Worm (Caenorhabditis elegans) whole organism, late embryonic: ENCODE data around the gene K12H4.5.

ENCODE experiments used
- C08G9.2 ChIP-seq: sonication (generic microtip); optimal IDR thresholded peaks from 2 replicates; lab custom pipeline; 2016; ENCODE audit warnings: mild to moderate bottlenecking, missing genetic modification characterization, moderate library complexity, missing compliant biosample characterization
- K02D7.2 ChIP-seq: sonication (generic microtip); optimal IDR thresholded peaks from 2 replicates; lab custom pipeline; 2017; ENCODE audit warnings: mild to moderate bottlenecking, missing genetic modification characterization, missing compliant biosample characterization
- T23F11.4 ChIP-seq: fragments of 200-800 bp; sonication (Bioruptor generic); optimal IDR thresholded peaks from 2 replicates; lab custom pipeline; 2018; ENCODE audit warnings: mild to moderate bottlenecking, missing genetic modification characterization, missing compliant biosample characterization
- Y22D7AL.16 ChIP-seq: sonication (generic microtip); optimal IDR thresholded peaks from 2 replicates; lab custom pipeline; 2016; ENCODE audit warnings: missing genetic modification characterization, missing compliant biosample characterization
- ahr-1 ChIP-seq: sonication (generic microtip); optimal IDR thresholded peaks from 2 replicates; lab custom pipeline; 2016; ENCODE audit warnings: missing genetic modification characterization, missing compliant biosample characterization
- ama-1 ChIP-seq: fragments of 150-350 bp; optimal IDR thresholded peaks from 2 replicates; lab custom pipeline; 2014
- ceh-18 ChIP-seq: sonication (generic microtip); optimal IDR thresholded peaks from 2 replicates; lab custom pipeline; 2016; ENCODE audit warnings: missing genetic modification characterization, missing compliant biosample characterization
- ceh-19 ChIP-seq: fragments of 200-800 bp; sonication (Bioruptor generic); optimal IDR thresholded peaks from 2 replicates; lab custom pipeline; 2018; ENCODE audit warnings: mild to moderate bottlenecking, missing genetic modification characterization, missing compliant biosample characterization
- ceh-30 ChIP-seq: fragments of 150-350 bp; optimal IDR thresholded peaks from 2 replicates; lab custom pipeline; 2014; ENCODE audit warnings: missing biosample characterization, missing genetic modification characterization
- ceh-34 ChIP-seq: sonication (generic microtip); optimal IDR thresholded peaks from 2 replicates; lab custom pipeline; 2016; ENCODE audit warnings: mild to moderate bottlenecking, missing genetic modification characterization, missing compliant biosample characterization
- ceh-48 ChIP-seq: sonication (generic microtip); optimal IDR thresholded peaks from 2 replicates; lab custom pipeline; 2016; ENCODE audit warnings: missing genetic modification characterization, inconsistent platforms, missing compliant biosample characterization
- ceh-9 ChIP-seq: sonication (generic microtip); optimal IDR thresholded peaks from 2 replicates; lab custom pipeline; 2016; ENCODE audit warnings: mild to moderate bottlenecking, missing genetic modification characterization, inconsistent platforms, missing compliant biosample characterization
- che-1 ChIP-seq: sonication (generic microtip); optimal IDR thresholded peaks from 2 replicates; lab custom pipeline; 2016; ENCODE audit warnings: mild to moderate bottlenecking, missing genetic modification characterization, missing compliant biosample characterization
- dmd-4 ChIP-seq: sonication (generic microtip); optimal IDR thresholded peaks from 2 replicates; lab custom pipeline; 2016; ENCODE audit warnings: borderline replicate concordance, missing genetic modification characterization, missing compliant biosample characterization
- dve-1 ChIP-seq: sonication (generic microtip); optimal IDR thresholded peaks from 2 replicates; lab custom pipeline; 2017; ENCODE audit warnings: antibody characterized with exemption, mild to moderate bottlenecking, missing genetic modification characterization, missing compliant biosample characterization
- elt-4 ChIP-seq: sonication (generic microtip); optimal IDR thresholded peaks from 2 replicates; lab custom pipeline; 2016; ENCODE audit warnings: missing genetic modification characterization, missing compliant biosample characterization
- ets-4 ChIP-seq: sonication (generic microtip); optimal IDR thresholded peaks from 2 replicates; lab custom pipeline; 2016; ENCODE audit warnings: missing genetic modification characterization, missing compliant biosample characterization
- hlh-13 ChIP-seq: fragments of 200-800 bp; sonication (Bioruptor generic); optimal IDR thresholded peaks from 2 replicates; lab custom pipeline; 2018; ENCODE audit warnings: mild to moderate bottlenecking, missing genetic modification characterization, missing compliant biosample characterization
- hlh-30 ChIP-seq: sonication (generic microtip); optimal IDR thresholded peaks from 2 replicates; lab custom pipeline; 2017; ENCODE audit warnings: antibody characterized with exemption, missing genetic modification characterization, missing compliant biosample characterization; ENCODE audit not compliant: insufficient read depth
- hlh-8 ChIP-seq: sonication (generic microtip); optimal IDR thresholded peaks from 2 replicates; lab custom pipeline; 2016; ENCODE audit warnings: missing genotype, missing genetic modification characterization, missing compliant biosample characterization
- lim-6 ChIP-seq: sonication (generic microtip); optimal IDR thresholded peaks from 2 replicates; lab custom pipeline; 2016; ENCODE audit warnings: missing genetic modification characterization, missing compliant biosample characterization
- lin-11 ChIP-seq: fragments of 200-800 bp; sonication (Bioruptor generic); optimal IDR thresholded peaks from 2 replicates; lab custom pipeline; 2018; ENCODE audit warnings: mild to moderate bottlenecking, missing genetic modification characterization, missing compliant biosample characterization
- madf-2 ChIP-seq: sonication (generic microtip); optimal IDR thresholded peaks from 2 replicates; lab custom pipeline; 2017; ENCODE audit warnings: missing genetic modification characterization, missing compliant biosample characterization
- nfya-1 ChIP-seq: sonication (generic microtip); optimal IDR thresholded peaks from 2 replicates; lab custom pipeline; 2017; ENCODE audit warnings: missing genetic modification characterization, mild to moderate bottlenecking, missing compliant biosample characterization, antibody characterized with exemption, moderate library complexity
- pat-9 ChIP-seq: fragments of 200-800 bp; sonication (Bioruptor generic); optimal IDR thresholded peaks from 2 replicates; lab custom pipeline; 2018; ENCODE audit warnings: mild to moderate bottlenecking, missing genetic modification characterization, moderate library complexity, missing compliant biosample characterization
- pqm-1 ChIP-seq: sonication (generic microtip); optimal IDR thresholded peaks from 2 replicates; lab custom pipeline; 2016; ENCODE audit warnings: missing genetic modification characterization, missing compliant biosample characterization
- ref-2 ChIP-seq: sonication (generic microtip); optimal IDR thresholded peaks from 2 replicates; lab custom pipeline; 2016; ENCODE audit warnings: missing genetic modification characterization, missing compliant biosample characterization
- rnt-1 ChIP-seq: sonication (generic microtip); optimal IDR thresholded peaks from 2 replicates; lab custom pipeline; 2016; ENCODE audit warnings: missing genetic modification characterization, missing compliant biosample characterization
- sdc-2 ChIP-seq: sonication (generic microtip); optimal IDR thresholded peaks from 2 replicates; lab custom pipeline; 2016; ENCODE audit warnings: missing genotype, missing genetic modification characterization, missing compliant biosample characterization
- sox-2 ChIP-seq: fragments of 200-800 bp; sonication (Bioruptor generic); IDR thresholded peaks from 2 replicates; pipeline ENCODE4 v1.3.6; 2022; ENCODE audit warnings: missing genetic modification reagents, missing genetic modification characterization, missing compliant biosample characterization
- sox-4 ChIP-seq: sonication (generic microtip); optimal IDR thresholded peaks from 2 replicates; lab custom pipeline; 2017; ENCODE audit warnings: mild to moderate bottlenecking, missing genetic modification characterization, inconsistent platforms, missing compliant biosample characterization
- tbx-2 ChIP-seq: sonication (generic microtip); optimal IDR thresholded peaks from 2 replicates; lab custom pipeline; 2016; ENCODE audit warnings: missing genetic modification characterization, missing compliant biosample characterization
- ttx-3 ChIP-seq: sonication (generic microtip); optimal IDR thresholded peaks from 2 replicates; lab custom pipeline; 2016; ENCODE audit warnings: missing genetic modification reagents, missing genetic modification characterization, missing compliant biosample characterization
- unc-42 ChIP-seq: sonication (generic microtip); optimal IDR thresholded peaks from 2 replicates; lab custom pipeline; 2016; ENCODE audit warnings: missing genotype, missing genetic modification characterization, missing compliant biosample characterization

Gene K12H4.5

DNA sequence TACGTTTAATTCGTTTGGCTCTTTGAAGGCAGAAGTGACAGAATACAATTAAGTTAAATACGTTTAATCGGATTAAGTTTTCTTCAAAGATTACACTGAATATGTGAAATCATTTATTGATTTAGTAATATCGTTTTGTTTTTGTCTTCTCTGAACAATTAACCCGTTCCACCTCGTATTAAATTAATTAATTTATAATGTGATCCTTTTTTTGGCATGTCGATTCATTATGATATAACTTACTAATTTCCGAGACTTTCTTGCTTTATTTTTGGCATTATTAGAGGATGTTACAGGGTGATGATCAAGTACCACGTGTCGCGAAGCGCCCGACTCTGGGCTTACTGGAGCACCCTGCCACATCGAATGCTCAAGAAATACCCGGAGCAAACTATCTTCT is at the start of gene K12H4.5:
TSS of gene K12H4.5 (plus strand) at position 301 of the 400 bp plus-strand sequence.
- TF ChIP-seq ref-2 (tag; lab: Kevin White, UChicago) (no peak), ceh-19 (GFP tag; lab: Kevin White, UChicago) (no peak), ahr-1 (no peak), ceh-30 (tag; lab: Kevin White, UChicago) (no peak), K02D7.2 (tag; lab: Kevin White, UChicago) (no peak), rnt-1 (tag; lab: Kevin White, UChicago) (no peak), madf-2 (no peak)

DNA sequence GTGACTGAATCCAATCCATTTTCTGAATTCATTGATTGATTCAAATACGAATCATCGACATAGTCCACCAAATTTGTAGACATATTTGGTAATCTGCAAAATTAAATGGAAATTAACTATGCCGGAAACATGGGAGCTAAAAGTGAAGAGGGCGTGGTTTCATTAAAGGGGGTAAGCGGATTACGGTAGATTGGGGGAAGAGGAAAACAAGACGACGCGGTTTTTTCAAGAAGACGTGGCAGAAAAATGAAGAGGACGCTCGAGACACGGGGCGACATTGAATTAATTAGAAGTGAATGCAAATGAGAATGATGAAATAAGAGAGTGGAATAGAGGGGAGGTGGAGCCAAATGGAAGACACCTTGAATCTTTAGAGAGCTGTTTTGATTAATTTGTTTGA is 47.9 kb upstream of the K12H4.5 start, which contains the start of gene npr-17:
TSS of gene npr-17 (minus strand) at position 101 of the 400 bp plus-strand sequence.
- TF ChIP-seq sox-2 (GFP tag; lab: Robert Waterston, UW): no peak
- no peak for TF ChIP-seq tbx-2 (tag; lab: Kevin White, UChicago)
- TF ChIP-seq dve-1 (tag; lab: Kevin White, UChicago): no peak
- no peak for TF ChIP-seq sdc-2 (tag; lab: Kevin White, UChicago)
- TF ChIP-seq ceh-48: no peak
- no peak for TF ChIP-seq hlh-8 (tag; lab: Kevin White, UChicago)
- TF ChIP-seq T23F11.4 (GFP tag; lab: Kevin White, UChicago): no peak
- no peak for TF ChIP-seq lim-6 (tag; lab: Kevin White, UChicago)

- TF ChIP-seq pat-9 (no peak), hlh-13 (GFP tag; lab: Kevin White, UChicago) (no peak), elt-4 (tag; lab: Kevin White, UChicago) (no peak), madf-2 (no peak), nfya-1 (no peak), ceh-34 (no peak), unc-42 (tag; lab: Kevin White, UChicago) (no peak), ets-4 (no peak), ceh-9 (no peak), lin-11 (tag; lab: Kevin White, UChicago) (no peak), rnt-1 (tag; lab: Kevin White, UChicago) (no peak), sox-2 (GFP tag; lab: Robert Waterston, UW) (no peak), C08G9.2 (tag; lab: Kevin White, UChicago) (no peak), ceh-18 (tag; lab: Kevin White, UChicago) (no peak), dmd-4 (tag; lab: Kevin White, UChicago) (no peak), che-1 (no peak)
Measured at ce11 chrIII:7997447-7998046, 46.7 kb upstream of the K12H4.5 start.

DNA sequence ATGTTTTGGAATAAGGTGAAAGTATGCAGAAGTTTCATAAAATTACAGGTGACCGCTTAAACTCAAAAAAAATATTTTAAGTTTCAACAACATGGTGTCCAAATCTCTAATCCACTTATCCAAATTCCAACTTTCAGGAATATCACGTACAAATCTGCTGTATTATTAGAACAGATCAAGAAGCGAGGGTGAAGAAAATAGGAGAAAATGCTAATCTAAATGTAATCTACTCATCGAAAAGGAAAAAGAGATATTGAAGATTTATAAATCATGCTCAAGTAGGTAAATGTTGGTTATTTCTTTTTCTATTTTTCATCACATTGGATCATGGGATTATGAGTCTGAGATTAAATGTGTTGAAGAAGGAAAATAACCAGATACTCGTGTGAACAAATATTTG is 42.7 kb upstream of the K12H4.5 start:
- no peak for TF ChIP-seq sox-4 (tag; lab: Kevin White, UChicago)
- no peak for TF ChIP-seq hlh-30
- TF ChIP-seq dve-1 (tag; lab: Kevin White, UChicago): no peak
- no peak for TF ChIP-seq ttx-3 (tag; lab: Kevin White, UChicago)
- TF ChIP-seq Y22D7AL.16 (tag; lab: Kevin White, UChicago): no peak
- no peak for TF ChIP-seq ceh-19 (GFP tag; lab: Kevin White, UChicago)

DNA sequence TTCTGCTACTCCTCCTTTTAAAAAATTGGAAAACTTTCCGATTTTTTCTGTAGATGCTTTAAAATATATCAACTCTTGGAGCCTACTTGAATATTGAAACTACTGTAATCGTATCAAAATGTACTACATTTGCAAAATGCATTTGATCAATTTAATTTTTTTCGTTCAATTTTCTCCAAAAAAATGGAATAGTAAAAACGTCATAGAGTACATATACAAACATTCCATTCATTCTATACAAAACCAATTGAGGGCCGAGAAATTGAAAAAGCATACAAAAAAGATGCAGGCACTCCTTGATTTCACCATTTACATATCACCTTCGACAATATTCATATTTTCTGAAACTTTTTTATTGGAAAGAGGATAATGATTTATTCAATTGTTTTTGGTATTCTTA is 40.2 kb upstream of the K12H4.5 start, which contains the start of gene C06G4.6:
TSS of gene C06G4.6 (plus strand) at position 301 of the 400 bp plus-strand sequence.
- TF ChIP-seq Y22D7AL.16 (tag; lab: Kevin White, UChicago): no peak
- no peak for TF ChIP-seq ama-1 (lab: Kevin White, UChicago)
- TF ChIP-seq pqm-1 (tag; lab: Kevin White, UChicago): no peak
